Worm (Caenorhabditis elegans) whole organism, L4 larva: ENCODE results near the gene ZK757.2.

Experiments used
- F10B5.3 ChIP-seq: sonication (generic microtip); optimal IDR thresholded peaks from 2 replicates; lab custom pipeline; 2016; ENCODE audit warnings: mild to moderate bottlenecking, missing genetic modification characterization, missing compliant biosample characterization
- F37D6.2 ChIP-seq: sonication (generic microtip); optimal IDR thresholded peaks from 2 replicates; lab custom pipeline; 2016; ENCODE audit warnings: mild to moderate bottlenecking, missing genetic modification characterization, missing compliant biosample characterization
- T20F7.1 ChIP-seq: fragments of 200-800 bp; sonication (Bioruptor generic); optimal IDR thresholded peaks from 2 replicates; lab custom pipeline; 2018; ENCODE audit warnings: mild to moderate bottlenecking, missing genetic modification characterization, missing compliant biosample characterization
- Y48G9A.11 ChIP-seq: fragments of 200-800 bp; sonication (Bioruptor generic); IDR thresholded peaks from 2 replicates; pipeline ENCODE4 v1.3.6; 2022; ENCODE audit warnings: missing genetic modification reagents, missing genetic modification characterization, missing compliant biosample characterization
- ZK337.2 ChIP-seq: fragments of 200-800 bp; sonication (Bioruptor generic); IDR thresholded peaks from 2 replicates; pipeline ENCODE4 v1.3.6; 2022; ENCODE audit warnings: missing genetic modification reagents, missing genetic modification characterization, missing compliant biosample characterization
- aha-1 ChIP-seq: fragments of 150-350 bp; peaks from one replicate; lab custom pipeline; 2014; ENCODE audit warnings: missing biosample characterization, missing genetic modification characterization
- ama-1 ChIP-seq: fragments of 150-350 bp; optimal IDR thresholded peaks from 2 replicates; lab custom pipeline; 2014; ENCODE audit warnings: inconsistent platforms, mixed read lengths
- arid-1 ChIP-seq: fragments of 200-800 bp; sonication (Bioruptor generic); conservative IDR thresholded peaks from 2 replicates; pipeline ENCODE4 v1.3.6; 2022; ENCODE audit warnings: missing genetic modification reagents, missing genetic modification characterization, missing compliant biosample characterization
- ceh-28 ChIP-seq: fragments of 150-350 bp; optimal IDR thresholded peaks from 2 replicates; lab custom pipeline; 2014; ENCODE audit warnings: missing biosample characterization, missing genetic modification reagents, missing genetic modification characterization
- ceh-32 ChIP-seq: sonication (generic microtip); optimal IDR thresholded peaks from 2 replicates; lab custom pipeline; 2016; ENCODE audit warnings: mild to moderate bottlenecking, missing genetic modification characterization, missing compliant biosample characterization; ENCODE audit not compliant: poor library complexity
- daf-16 ChIP-seq, 3 experiments: sonication (generic microtip); optimal IDR thresholded peaks; 2 replicates each; lab custom pipeline; 2016 to 2017; ENCODE audit warnings: missing genetic modification characterization in 3 of 3, missing genetic modification reagents in 3 of 3, mild to moderate bottlenecking in 2 of 3, missing compliant biosample characterization in 2 of 3, missing biosample characterization in 1 of 3, moderate library complexity in 1 of 3
- daf-19 ChIP-seq: fragments of 200-800 bp; sonication (Bioruptor generic); conservative IDR thresholded peaks from 2 replicates; pipeline ENCODE4 v1.3.6; 2022; ENCODE audit warnings: missing genetic modification characterization, missing compliant biosample characterization
- dmd-8 ChIP-seq: fragments of 200-800 bp; sonication (Bioruptor generic); IDR thresholded peaks from 2 replicates; pipeline ENCODE4 v1.3.6; 2022; ENCODE audit warnings: missing genetic modification characterization, missing compliant biosample characterization
- dmd-9 ChIP-seq: fragments of 200-800 bp; sonication (Bioruptor generic); IDR thresholded peaks from 2 replicates; pipeline ENCODE4 v1.3.6; 2022; ENCODE audit warnings: missing genetic modification reagents, missing genetic modification characterization, missing compliant biosample characterization
- dpl-1 ChIP-seq: fragments of 150-350 bp; optimal IDR thresholded peaks from 2 replicates; lab custom pipeline; 2014; ENCODE audit warnings: missing biosample characterization, missing genetic modification reagents, missing genetic modification characterization
- duxl-1 ChIP-seq: sonication (generic microtip); optimal IDR thresholded peaks from 2 replicates; lab custom pipeline; 2016; ENCODE audit warnings: mild to moderate bottlenecking, missing genetic modification characterization, moderate library complexity, missing compliant biosample characterization; ENCODE audit not compliant: poor library complexity
- dve-1 ChIP-seq: sonication (generic microtip); optimal IDR thresholded peaks from 2 replicates; lab custom pipeline; 2017; ENCODE audit warnings: antibody characterized with exemption, mild to moderate bottlenecking, missing genetic modification characterization, missing compliant biosample characterization; ENCODE audit not compliant: insufficient read depth
- fos-1 ChIP-seq: fragments of 150-350 bp; optimal IDR thresholded peaks from 2 replicates; lab custom pipeline; 2014; ENCODE audit warnings: missing biosample characterization, missing genetic modification characterization
- hif-1 ChIP-seq, 2 experiments: sonication (generic microtip); optimal IDR thresholded peaks; 2 replicates each; lab custom pipeline; 2016 to 2017; ENCODE audit warnings: missing compliant biosample characterization in 2 of 2, missing genetic modification characterization in 2 of 2, missing genetic modification reagents in 2 of 2, missing genotype in 2 of 2, mild to moderate bottlenecking in 1 of 2
- hlh-11 ChIP-seq: fragments of 200-800 bp; sonication (Bioruptor generic); optimal IDR thresholded peaks from 2 replicates; lab custom pipeline; 2018; ENCODE audit warnings: mild to moderate bottlenecking, missing genetic modification characterization, missing compliant biosample characterization
- hlh-30 ChIP-seq: sonication (generic microtip); optimal IDR thresholded peaks from 2 replicates; lab custom pipeline; 2017; ENCODE audit warnings: antibody characterized with exemption, mild to moderate bottlenecking, missing genetic modification characterization, missing compliant biosample characterization; ENCODE audit not compliant: insufficient read depth
- lin-1 ChIP-seq: fragments of 200-800 bp; sonication (Bioruptor generic); IDR thresholded peaks from 2 replicates; pipeline ENCODE4 v1.3.6; 2022; ENCODE audit warnings: missing genetic modification reagents, missing genetic modification characterization, missing compliant biosample characterization
- lin-15B ChIP-seq: fragments of 150-350 bp; sonication (generic microtip); optimal IDR thresholded peaks from 3 replicates; lab custom pipeline; 2014; ENCODE audit warnings: missing biosample characterization, missing genetic modification characterization
- lir-3 ChIP-seq: sonication (generic microtip); optimal IDR thresholded peaks from 2 replicates; lab custom pipeline; 2016; ENCODE audit warnings: mild to moderate bottlenecking, missing genetic modification characterization, missing compliant biosample characterization
- lsy-2 ChIP-seq, 2 experiments: fragments of 150-350 bp in 1 of 2; sonication (generic microtip) in 1 of 2; optimal IDR thresholded peaks; 2 replicates each; lab custom pipeline; 2014 to 2017; ENCODE audit warnings: missing biosample characterization in 2 of 2, missing genetic modification characterization in 2 of 2
- mdl-1 ChIP-seq, 2 experiments: fragments of 150-350 bp in 1 of 2; sonication (generic microtip) in 1 of 2; optimal IDR thresholded peaks; 2 replicates each; lab custom pipeline; 2014 to 2017; ENCODE audit warnings: missing biosample characterization in 2 of 2, missing genetic modification characterization in 2 of 2
- mep-1 ChIP-seq: fragments of 150-350 bp; sonication (generic microtip); optimal IDR thresholded peaks from 3 replicates; lab custom pipeline; 2014; ENCODE audit warnings: missing biosample characterization, missing genetic modification characterization
- mes-2 ChIP-seq: sonication (generic microtip); optimal IDR thresholded peaks from 2 replicates; lab custom pipeline; 2016; ENCODE audit warnings: missing genotype, mild to moderate bottlenecking, missing genetic modification characterization, missing compliant biosample characterization; ENCODE audit not compliant: poor library complexity, severe bottlenecking
- nhr-10 ChIP-seq: fragments of 150-350 bp; optimal IDR thresholded peaks from 2 replicates; lab custom pipeline; 2014; ENCODE audit warnings: missing biosample characterization, missing genetic modification characterization
- nhr-102 ChIP-seq: sonication (generic microtip); optimal IDR thresholded peaks from 2 replicates; lab custom pipeline; 2016; ENCODE audit warnings: mild to moderate bottlenecking, missing genetic modification characterization, moderate library complexity, missing compliant biosample characterization
- nhr-11 ChIP-seq: fragments of 150-350 bp; optimal IDR thresholded peaks from 2 replicates; lab custom pipeline; 2014; ENCODE audit warnings: missing biosample characterization, missing genetic modification characterization
- nhr-6 ChIP-seq: fragments of 150-350 bp; optimal IDR thresholded peaks from 2 replicates; lab custom pipeline; 2014; ENCODE audit warnings: missing biosample characterization, missing genetic modification characterization
- pqm-1 ChIP-seq: sonication (generic microtip); optimal IDR thresholded peaks from 2 replicates; lab custom pipeline; 2017; ENCODE audit warnings: missing biosample characterization, missing genetic modification characterization
- rbr-2 ChIP-seq: sonication (generic microtip); optimal IDR thresholded peaks from 2 replicates; lab custom pipeline; 2016; ENCODE audit warnings: missing genotype, missing genetic modification characterization, missing compliant biosample characterization
- sdz-12 ChIP-seq: fragments of 200-800 bp; sonication (Bioruptor generic); optimal IDR thresholded peaks from 2 replicates; lab custom pipeline; 2018; ENCODE audit warnings: mild to moderate bottlenecking, missing genetic modification characterization, missing compliant biosample characterization
- set-16 ChIP-seq: fragments of 200-800 bp; sonication (Bioruptor generic); IDR thresholded peaks from 2 replicates; pipeline ENCODE4 v1.3.6; 2022; ENCODE audit warnings: missing genetic modification reagents, missing genetic modification characterization, missing compliant biosample characterization
- skn-1 ChIP-seq: fragments of 150-350 bp; optimal IDR thresholded peaks from 2 replicates; lab custom pipeline; 2014; ENCODE audit warnings: missing biosample characterization, missing genetic modification characterization
- snpc-4 ChIP-seq: fragments of 150-350 bp; optimal IDR thresholded peaks from 2 replicates; lab custom pipeline; 2014; ENCODE audit warnings: missing biosample characterization, missing genetic modification characterization
- spr-3 ChIP-seq: fragments of 200-800 bp; sonication (Bioruptor generic); optimal IDR thresholded peaks from 2 replicates; lab custom pipeline; 2018; ENCODE audit warnings: mild to moderate bottlenecking, missing genetic modification characterization, missing compliant biosample characterization
- tag-97 ChIP-seq: fragments of 200-800 bp; sonication (Bioruptor generic); IDR thresholded peaks from 2 replicates; pipeline ENCODE4 v1.3.6; 2022; ENCODE audit warnings: missing genetic modification characterization, missing compliant biosample characterization
- unc-130 ChIP-seq: sonication (generic microtip); optimal IDR thresholded peaks from 2 replicates; lab custom pipeline; 2016; ENCODE audit warnings: missing genetic modification reagents, missing genetic modification characterization, missing compliant biosample characterization
- unc-62 ChIP-seq, 3 experiments: fragments of 150-350 bp in 1 of 3; sonication (generic microtip); optimal IDR thresholded peaks in 2 of 3; peaks in 1 of 3; 1 replicate in 1 of 3; 2 replicates in 2 of 3; lab custom pipeline; 2014 to 2017; ENCODE audit warnings: missing biosample characterization in 3 of 3, missing genetic modification characterization in 3 of 3, missing genetic modification reagents in 3 of 3, missing genotype in 1 of 3
- zfp-3 ChIP-seq: fragments of 200-800 bp; sonication (Bioruptor generic); conservative IDR thresholded peaks from 2 replicates; pipeline ENCODE4 v1.3.6; 2022; ENCODE audit warnings: missing genetic modification reagents, missing genetic modification characterization, missing compliant biosample characterization
- zip-11 ChIP-seq: fragments of 200-800 bp; sonication (Bioruptor generic); IDR thresholded peaks from 2 replicates; pipeline ENCODE4 v1.3.6; 2022; ENCODE audit warnings: missing genetic modification characterization, missing compliant biosample characterization
- zip-2 ChIP-seq: fragments of 150-350 bp; optimal IDR thresholded peaks from 2 replicates; lab custom pipeline; 2014; ENCODE audit warnings: missing biosample characterization, missing genetic modification characterization

ZK757.2 gene

ce11 chrIII:9867780-9868503 is 10.8 kb downstream of the ZK757.2 start, which contains the start of gene dhhc-4:
Gene dhhc-4 (minus strand): TSS chrIII:9867792.
- TF ChIP-seq pqm-1 (tag; lab: Kevin White, UChicago) (peak; percentile 5), lin-15B (tag; lab: Kevin White, UChicago) (no peak), nhr-102 (tag; lab: Kevin White, UChicago) (peak; percentile 57), nhr-6 (tag; lab: Kevin White, UChicago) (peak; percentile 71), unc-62 (GFP tag; optimal IDR thresholded peaks at IDR 0.05 in 1 of 2; lab: Kevin White, UChicago) (peak in 1 of 2 experiments; percentile 59), unc-62 (tag; optimal IDR thresholded peaks at IDR 0.05; lab: Kevin White, UChicago) (no peak), dmd-8 (GFP tag; lab: Robert Waterston, UW) (no peak), Y48G9A.11 (peak; percentile 54; the same call in 1 of the 2 replicates), hif-1 (tag; optimal IDR thresholded peaks at IDR 0.05; lab: Kevin White, UChicago) (peak in 1 of 2 experiments; percentile 91), sdz-12 (GFP tag; lab: Kevin White, UChicago) (peak; percentile 54), set-16 (GFP tag; lab: Robert Waterston, UW) (no peak), F10B5.3 (tag; lab: Kevin White, UChicago) (peak; percentile 5), skn-1 (no peak), spr-3 (no peak), lin-1 (no peak), arid-1 (GFP tag; lab: Robert Waterston, UW) (no peak), zfp-3 (GFP tag; lab: Robert Waterston, UW) (0 out of 2 replicates have a peak, but pooled peaks have one; percentile 22), lsy-2 (tag; optimal IDR thresholded peaks at IDR 0.05; lab: Kevin White, UChicago) (peak in 1 of 2 experiments; percentile 71), nhr-11 (no peak), mes-2 (tag; lab: Kevin White, UChicago) (peak; percentile 99), lir-3 (no peak), zip-2 (tag; lab: Kevin White, UChicago) (no peak), T20F7.1 (GFP tag; lab: Kevin White, UChicago) (peak; percentile 11), ama-1 (lab: Kevin White, UChicago) (no peak), zip-11 (GFP tag; lab: Robert Waterston, UW) (no peak), hlh-11 (tag; lab: Kevin White, UChicago) (no peak), fos-1 (tag; lab: Kevin White, UChicago) (no peak), unc-130 (GFP tag; lab: Kevin White, UChicago) (peak; percentile 89), ceh-32 (tag; lab: Kevin White, UChicago) (peak; percentile 19), ceh-28 (no peak), daf-19 (GFP tag; lab: Robert Waterston, UW) (0 out of 2 replicates have a peak, but pooled peaks have one; percentile 14), hlh-30 (peak; percentile 20), rbr-2 (tag; lab: Kevin White, UChicago) (peak; percentile 51), daf-16 (GFP tag; optimal IDR thresholded peaks at IDR 0.05; lab: Kevin White, UChicago) (peak in 1 of 2 experiments; percentile 10), daf-16 (tag; optimal IDR thresholded peaks at IDR 0.05; lab: Kevin White, UChicago) (no peak), snpc-4 (tag; lab: Kevin White, UChicago) (no peak), ZK337.2 (GFP tag; lab: Robert Waterston, UW) (peak; percentile 94), aha-1 (peak; percentile 13), mdl-1 (tag; optimal IDR thresholded peaks at IDR 0.05; lab: Kevin White, UChicago) (no peak), dpl-1 (GFP tag; lab: Kevin White, UChicago) (peak; percentile 94), dve-1 (tag; lab: Kevin White, UChicago) (no peak), F37D6.2 (tag; lab: Kevin White, UChicago) (peak; percentile 19), dmd-9 (peak; percentile 79), duxl-1 (tag; lab: Kevin White, UChicago) (peak; percentile 39), tag-97 (GFP tag; lab: Robert Waterston, UW) (0 out of 2 replicates have a peak, but pooled peaks have one; percentile 58), mep-1 (peak; percentile 48), nhr-10 (no peak)
- TF ChIP-seq, all 104 proteins: peak for 26
